Worm (Caenorhabditis elegans) whole organism, L2 larva: ENCODE measurements around the gene Y55F3AM.9.

Source experiments
- C34F6.9 ChIP-seq: fragments of 150-350 bp; optimal IDR thresholded peaks from 2 replicates; lab custom pipeline; 2014; ENCODE audit warnings: missing biosample characterization, missing genetic modification characterization
- F13H6.1 ChIP-seq: sonication (generic microtip); optimal IDR thresholded peaks from 2 replicates; lab custom pipeline; 2016; ENCODE audit warnings: missing genetic modification characterization, missing compliant biosample characterization
- R02D3.7 ChIP-seq: fragments of 150-350 bp; optimal IDR thresholded peaks from 2 replicates; lab custom pipeline; 2014; ENCODE audit warnings: missing biosample characterization, missing genetic modification characterization
- Y55F3AM.14 ChIP-seq: fragments of 200-800 bp; sonication (Bioruptor generic); optimal IDR thresholded peaks from 2 replicates; lab custom pipeline; 2018; ENCODE audit warnings: mild to moderate bottlenecking, missing genetic modification characterization, missing compliant biosample characterization
- ZK546.5 ChIP-seq: sonication (generic microtip); optimal IDR thresholded peaks from 2 replicates; lab custom pipeline; 2017; ENCODE audit warnings: missing biosample characterization, missing genetic modification characterization
- alr-1 ChIP-seq: fragments of 150-350 bp; optimal IDR thresholded peaks from 2 replicates; lab custom pipeline; 2014; ENCODE audit warnings: missing biosample characterization, missing genetic modification characterization
- ama-1 ChIP-seq: fragments of 150-350 bp; optimal IDR thresholded peaks from 2 replicates; lab custom pipeline; 2018; ENCODE audit warnings: inconsistent platforms
- blmp-1 ChIP-seq: sonication (generic microtip); optimal IDR thresholded peaks from 2 replicates; lab custom pipeline; 2017; ENCODE audit warnings: missing genetic modification characterization, mild to moderate bottlenecking, missing compliant biosample characterization, antibody characterized with exemption, moderate library complexity; ENCODE audit not compliant: insufficient read depth
- ceh-16 ChIP-seq: fragments of 150-350 bp; optimal IDR thresholded peaks from 2 replicates; lab custom pipeline; 2014; ENCODE audit warnings: missing biosample characterization, missing genetic modification characterization
- crh-2 ChIP-seq: sonication (generic microtip); optimal IDR thresholded peaks from 2 replicates; lab custom pipeline; 2017; ENCODE audit warnings: missing biosample characterization, missing genetic modification characterization
- dmd-4 ChIP-seq: sonication (generic microtip); optimal IDR thresholded peaks from 2 replicates; lab custom pipeline; 2017; ENCODE audit warnings: missing biosample characterization, missing genetic modification characterization
- egl-27 ChIP-seq: sonication (generic microtip); optimal IDR thresholded peaks from 3 replicates; lab custom pipeline; 2017; ENCODE audit warnings: missing biosample characterization, missing genetic modification reagents, missing genetic modification characterization
- elt-1 ChIP-seq: fragments of 150-350 bp; optimal IDR thresholded peaks from 2 replicates; lab custom pipeline; 2014; ENCODE audit warnings: missing biosample characterization, missing genetic modification characterization
- elt-3 ChIP-seq: sonication (generic microtip); optimal IDR thresholded peaks from 2 replicates; lab custom pipeline; 2017; ENCODE audit warnings: missing biosample characterization, missing genetic modification characterization
- fos-1 ChIP-seq: fragments of 150-350 bp; optimal IDR thresholded peaks from 2 replicates; lab custom pipeline; 2014; ENCODE audit warnings: missing biosample characterization, missing genetic modification characterization
- gmeb-1 ChIP-seq: fragments of 150-350 bp; optimal IDR thresholded peaks from 2 replicates; lab custom pipeline; 2014; ENCODE audit warnings: missing biosample characterization, missing genetic modification characterization
- lin-11 ChIP-seq: fragments of 150-350 bp; sonication (generic microtip); optimal IDR thresholded peaks from 2 replicates; lab custom pipeline; 2014; ENCODE audit warnings: missing biosample characterization, missing genetic modification characterization, inconsistent platforms, mixed read lengths
- lin-13 ChIP-seq: fragments of 150-350 bp; optimal IDR thresholded peaks from 2 replicates; lab custom pipeline; 2014; ENCODE audit warnings: missing biosample characterization, missing genetic modification reagents, missing genetic modification characterization
- lin-39 ChIP-seq: fragments of 150-350 bp; optimal IDR thresholded peaks from 2 replicates; lab custom pipeline; 2014; ENCODE audit warnings: missing biosample characterization, missing genetic modification reagents, missing genetic modification characterization
- lsy-2 ChIP-seq, 2 experiments: fragments of 150-350 bp in 1 of 2; sonication (generic microtip) in 1 of 2; optimal IDR thresholded peaks; 2 replicates each; lab custom pipeline; 2014 to 2017; ENCODE audit warnings: missing biosample characterization in 2 of 2, missing genetic modification characterization in 2 of 2
- mab-5 ChIP-seq: fragments of 150-350 bp; optimal IDR thresholded peaks from 2 replicates; lab custom pipeline; 2014; ENCODE audit warnings: missing biosample characterization, missing genetic modification characterization
- mbf-1 ChIP-seq: sonication (generic microtip); optimal IDR thresholded peaks from 2 replicates; lab custom pipeline; 2017; ENCODE audit warnings: missing biosample characterization, missing genetic modification characterization
- mdl-1 ChIP-seq, 2 experiments: fragments of 150-350 bp in 1 of 2; sonication (generic microtip) in 1 of 2; optimal IDR thresholded peaks; 2 replicates each; lab custom pipeline; 2017; ENCODE audit warnings: missing biosample characterization in 2 of 2, missing genetic modification characterization in 2 of 2
- nhr-10 ChIP-seq: sonication (generic microtip); optimal IDR thresholded peaks from 2 replicates; lab custom pipeline; 2017; ENCODE audit warnings: missing biosample characterization, missing genetic modification characterization
- nhr-11 ChIP-seq: fragments of 150-350 bp; optimal IDR thresholded peaks from 2 replicates; lab custom pipeline; 2014; ENCODE audit warnings: missing biosample characterization, missing genetic modification characterization
- nhr-129 ChIP-seq: fragments of 150-350 bp; optimal IDR thresholded peaks from 2 replicates; lab custom pipeline; 2014; ENCODE audit warnings: missing biosample characterization, missing genetic modification characterization
- nhr-21 ChIP-seq: fragments of 150-350 bp; optimal IDR thresholded peaks from 2 replicates; lab custom pipeline; 2014; ENCODE audit warnings: missing biosample characterization, missing genetic modification characterization
- nhr-23 ChIP-seq: fragments of 150-350 bp; optimal IDR thresholded peaks from 2 replicates; lab custom pipeline; 2014; ENCODE audit warnings: missing biosample characterization, missing genetic modification reagents, missing genetic modification characterization
- nhr-237 ChIP-seq: fragments of 150-350 bp; optimal IDR thresholded peaks from 2 replicates; lab custom pipeline; 2014; ENCODE audit warnings: missing biosample characterization, missing genetic modification characterization
- nhr-25 ChIP-seq: fragments of 150-350 bp; sonication (generic microtip); optimal IDR thresholded peaks from 3 replicates; lab custom pipeline; 2014; ENCODE audit warnings: missing biosample characterization, missing genetic modification characterization
- nhr-6 ChIP-seq: fragments of 150-350 bp; optimal IDR thresholded peaks from 2 replicates; lab custom pipeline; 2014; ENCODE audit warnings: missing biosample characterization, missing genetic modification characterization
- nhr-77 ChIP-seq: fragments of 150-350 bp; optimal IDR thresholded peaks from 2 replicates; lab custom pipeline; 2014; ENCODE audit warnings: missing biosample characterization, missing genetic modification characterization
- peb-1 ChIP-seq: fragments of 150-350 bp; optimal IDR thresholded peaks from 2 replicates; lab custom pipeline; 2014; ENCODE audit warnings: missing biosample characterization, missing genetic modification characterization
- sem-4 ChIP-seq: fragments of 150-350 bp; optimal IDR thresholded peaks from 2 replicates; lab custom pipeline; 2014; ENCODE audit warnings: missing biosample characterization, missing genetic modification reagents, missing genetic modification characterization
- sma-3 ChIP-seq: sonication (generic microtip); optimal IDR thresholded peaks from 2 replicates; lab custom pipeline; 2016; ENCODE audit warnings: missing genetic modification reagents, missing genetic modification characterization, missing compliant biosample characterization
- sma-9 ChIP-seq, 2 experiments: fragments of 150-350 bp in 1 of 2; sonication (generic microtip) in 1 of 2; optimal IDR thresholded peaks; 2 replicates each; lab custom pipeline; 2014 to 2016; ENCODE audit warnings: missing genetic modification characterization in 2 of 2, mild to moderate bottlenecking in 1 of 2, missing biosample characterization in 1 of 2, missing compliant biosample characterization in 1 of 2, missing genetic modification reagents in 1 of 2, moderate library complexity in 1 of 2
- snpc-4 ChIP-seq: fragments of 150-350 bp; optimal IDR thresholded peaks from 2 replicates; lab custom pipeline; 2014; ENCODE audit warnings: missing biosample characterization, missing genetic modification characterization
- unc-55 ChIP-seq: fragments of 150-350 bp; sonication (generic microtip); optimal IDR thresholded peaks from 3 replicates; lab custom pipeline; 2014; ENCODE audit warnings: missing biosample characterization, missing genetic modification reagents, missing genetic modification characterization
- unc-62 ChIP-seq: fragments of 150-350 bp; optimal IDR thresholded peaks from 2 replicates; lab custom pipeline; 2014; ENCODE audit warnings: missing biosample characterization, missing genetic modification reagents, missing genetic modification characterization
- zag-1 ChIP-seq: fragments of 150-350 bp; optimal IDR thresholded peaks from 2 replicates; lab custom pipeline; 2014; ENCODE audit warnings: missing biosample characterization, missing genetic modification characterization
- ztf-1 ChIP-seq: fragments of 200-800 bp; sonication (Bioruptor generic); conservative IDR thresholded peaks from 2 replicates; pipeline ENCODE4 v1.3.6; 2022; ENCODE audit warnings: missing genetic modification characterization, missing compliant biosample characterization
- ztf-11 ChIP-seq: sonication (generic microtip); optimal IDR thresholded peaks from 2 replicates; lab custom pipeline; 2017; ENCODE audit warnings: missing biosample characterization, missing genetic modification characterization
- ztf-4 ChIP-seq: fragments of 150-350 bp; optimal IDR thresholded peaks from 2 replicates; lab custom pipeline; 2014; ENCODE audit warnings: missing biosample characterization, missing genetic modification characterization

Gene Y55F3AM.9

DNA sequence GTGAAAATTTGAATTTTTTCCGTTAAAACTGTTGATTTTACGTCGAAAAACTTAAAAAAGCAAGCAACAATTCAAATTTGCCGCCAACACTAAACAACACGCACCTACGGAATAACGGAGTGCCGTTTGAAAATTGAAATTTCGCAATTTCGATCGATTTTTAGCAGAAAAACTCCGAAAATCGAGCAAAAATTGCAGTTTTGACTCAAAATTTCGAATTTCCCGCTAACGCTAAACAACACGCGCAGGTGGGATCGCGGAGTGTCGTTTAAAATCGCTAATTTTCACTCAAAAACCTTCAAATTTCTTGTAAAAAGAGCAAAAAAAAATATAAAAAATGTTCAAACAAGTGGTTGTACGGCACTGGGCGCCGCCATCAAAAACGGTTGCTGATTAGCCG is 49.0 kb upstream of the Y55F3AM.9 start:
- no peak for TF ChIP-seq mdl-1 (tag; optimal IDR thresholded peaks at IDR 0.05; lab: Kevin White, UChicago)
- no peak for TF ChIP-seq mbf-1
- no peak for TF ChIP-seq peb-1 (tag; lab: Kevin White, UChicago)
- no peak for TF ChIP-seq nhr-77 (tag; lab: Kevin White, UChicago)
- no peak for TF ChIP-seq lin-13 (GFP tag; lab: Kevin White, UChicago)
- no peak for TF ChIP-seq egl-27
- no peak for TF ChIP-seq nhr-10 (tag; lab: Kevin White, UChicago)
- TF ChIP-seq Y55F3AM.14 = no peak
- no peak for TF ChIP-seq lin-11 (tag; lab: Kevin White, UChicago)
- TF ChIP-seq elt-3 (tag; lab: Kevin White, UChicago) = no peak
- TF ChIP-seq nhr-11 (tag; lab: Kevin White, UChicago) = no peak
- no peak for TF ChIP-seq fos-1 (tag; lab: Kevin White, UChicago)
- TF ChIP-seq nhr-129 (tag; lab: Kevin White, UChicago) = no peak
- no peak for TF ChIP-seq nhr-23
- no peak for TF ChIP-seq blmp-1 (tag; lab: Kevin White, UChicago)

DNA sequence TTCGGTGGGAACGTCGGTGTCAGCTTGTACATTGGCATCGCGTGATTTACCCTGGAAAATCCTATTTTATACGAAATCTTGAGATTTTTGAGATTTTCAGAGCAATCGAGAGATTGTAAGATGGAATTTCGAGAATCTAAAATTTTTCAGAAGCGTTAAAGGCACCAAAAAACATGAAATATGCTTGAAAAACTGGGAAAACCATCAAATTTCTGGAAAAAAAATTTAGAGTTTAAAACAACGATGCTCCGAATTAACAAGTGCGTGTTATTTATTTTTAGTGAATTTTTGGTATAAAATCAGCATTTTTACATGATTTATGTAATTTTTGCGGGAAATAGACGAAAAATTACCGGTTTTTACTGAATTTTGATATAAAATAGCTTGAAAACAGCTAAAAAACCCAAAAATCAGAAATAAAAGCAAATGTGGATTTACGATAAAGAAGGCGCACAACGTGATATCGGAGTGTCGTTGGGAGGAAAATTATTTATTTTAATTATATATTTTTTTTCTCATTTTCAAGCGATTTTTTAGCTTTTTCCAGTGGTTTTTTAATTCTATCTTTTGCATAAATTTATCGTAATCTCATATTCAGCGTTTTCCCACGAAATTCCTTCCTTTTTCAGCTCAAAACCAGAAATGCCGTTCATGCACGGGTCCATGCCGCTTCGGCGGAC is 46.9 kb upstream of the Y55F3AM.9 start, which contains the start of the genes Y55F3AM.13 and mrps-25:
Gene Y55F3AM.13 (minus strand): TSS at position 51 of the 680 bp plus-strand sequence.
Gene mrps-25 (plus strand): TSS at position 630 of the 680 bp plus-strand sequence.
- TF ChIP-seq nhr-77 (tag; lab: Kevin White, UChicago) (no peak), R02D3.7 (peak; percentile 90), crh-2 (tag; lab: Kevin White, UChicago) (peak; percentile 26), lin-13 (GFP tag; lab: Kevin White, UChicago) (peak; percentile 5), unc-55 (GFP tag; lab: Kevin White, UChicago) (peak; percentile 68), peb-1 (tag; lab: Kevin White, UChicago) (no peak), zag-1 (no peak), F13H6.1 (tag; lab: Kevin White, UChicago) (no peak), nhr-129 (tag; lab: Kevin White, UChicago) (no peak), ztf-11 (tag; lab: Kevin White, UChicago) (no peak), dmd-4 (tag; lab: Kevin White, UChicago) (no peak), ztf-4 (tag; lab: Kevin White, UChicago) (no peak), nhr-237 (no peak), lin-39 (no peak), blmp-1 (tag; lab: Kevin White, UChicago) (no peak), gmeb-1 (tag; lab: Kevin White, UChicago) (peak; percentile 63), mdl-1 (tag; optimal IDR thresholded peaks at IDR 0.05; lab: Kevin White, UChicago) (no peak), nhr-6 (tag; lab: Kevin White, UChicago) (no peak), lsy-2 (tag; optimal IDR thresholded peaks at IDR 0.05; lab: Kevin White, UChicago) (peak; percentile 9 to 75), ama-1 (no peak), unc-62 (GFP tag; lab: Kevin White, UChicago) (no peak), elt-3 (tag; lab: Kevin White, UChicago) (no peak), sma-3 (GFP tag; lab: Kevin White, UChicago) (peak; percentile 48), sem-4 (tag; lab: Kevin White, UChicago) (no peak), nhr-10 (tag; lab: Kevin White, UChicago) (no peak), sma-9 (GFP tag; optimal IDR thresholded peaks at IDR 0.05; lab: Kevin White, UChicago) (no peak), sma-9 (tag; optimal IDR thresholded peaks at IDR 0.05; lab: Kevin White, UChicago) (no peak), nhr-25 (tag; lab: Kevin White, UChicago) (peak; percentile 48), C34F6.9 (peak; percentile 45), elt-1 (no peak), alr-1 (tag; lab: Kevin White, UChicago) (no peak), ceh-16 (tag; lab: Kevin White, UChicago) (no peak), mab-5 (no peak), nhr-21 (tag; lab: Kevin White, UChicago) (no peak), snpc-4 (no peak), ZK546.5 (tag; lab: Kevin White, UChicago) (no peak), lin-11 (tag; lab: Kevin White, UChicago) (no peak), ztf-1 (GFP tag; lab: Robert Waterston, UW) (no peak), Y55F3AM.14 (no peak)
